Worm (Caenorhabditis elegans) whole organism, young adult: ENCODE data around the gene C50H2.13.

ENCODE experiments used
- B0261.1 ChIP-seq: sonication (generic microtip); optimal IDR thresholded peaks from 2 replicates; lab custom pipeline; 2016; ENCODE audit warnings: mild to moderate bottlenecking, missing genetic modification characterization, moderate library complexity, missing compliant biosample characterization
- C06A6.2 ChIP-seq: fragments of 200-800 bp; sonication (Bioruptor generic); conservative IDR thresholded peaks from 2 replicates; pipeline ENCODE4 v1.3.6; 2022; ENCODE audit warnings: missing genetic modification characterization, missing compliant biosample characterization
- F23B12.7 ChIP-seq: sonication (generic microtip); optimal IDR thresholded peaks from 2 replicates; lab custom pipeline; 2017; ENCODE audit warnings: missing genetic modification characterization, mild to moderate bottlenecking, missing compliant biosample characterization, antibody characterized with exemption, moderate library complexity; ENCODE audit not compliant: insufficient read depth
- F33H1.4 ChIP-seq: fragments of 200-800 bp; sonication (Bioruptor generic); IDR thresholded peaks from 2 replicates; pipeline ENCODE4 v1.3.6; 2022; ENCODE audit warnings: missing genetic modification reagents, missing genetic modification characterization, missing compliant biosample characterization
- F49E8.2 ChIP-seq: sonication (generic microtip); optimal IDR thresholded peaks from 3 replicates; lab custom pipeline; 2017; ENCODE audit warnings: missing genetic modification characterization, mild to moderate bottlenecking, missing compliant biosample characterization, antibody characterized with exemption, moderate library complexity; ENCODE audit not compliant: insufficient read depth
- K11D2.4 ChIP-seq: fragments of 200-800 bp; sonication (Bioruptor generic); IDR thresholded peaks from 2 replicates; pipeline ENCODE4 v1.3.6; 2022; ENCODE audit warnings: missing genetic modification reagents, missing genetic modification characterization, missing compliant biosample characterization
- T26A5.8 ChIP-seq: sonication (generic microtip); optimal IDR thresholded peaks from 2 replicates; lab custom pipeline; 2016; ENCODE audit warnings: missing genetic modification characterization, missing compliant biosample characterization
- ZK185.1 ChIP-seq: sonication (generic microtip); optimal IDR thresholded peaks from 2 replicates; lab custom pipeline; 2016; ENCODE audit warnings: mild to moderate bottlenecking, missing genetic modification characterization, missing compliant biosample characterization; ENCODE audit not compliant: poor library complexity, severe bottlenecking
- ama-1 ChIP-seq, 3 experiments: fragments of 150-350 bp in 1 of 3; sonication (generic microtip) in 2 of 3; optimal IDR thresholded peaks; 2 replicates each; lab custom pipeline; 2014 to 2018; ENCODE audit warnings: missing biosample characterization in 2 of 3, missing genetic modification characterization in 2 of 3, missing genetic modification reagents in 2 of 3
- aptf-3 ChIP-seq: fragments of 200-800 bp; sonication (Bioruptor generic); IDR thresholded peaks from 2 replicates; pipeline ENCODE4 v1.3.6; 2022; ENCODE audit warnings: missing genetic modification characterization, missing compliant biosample characterization
- attf-3 ChIP-seq: fragments of 200-800 bp; sonication (Bioruptor generic); conservative IDR thresholded peaks from 2 replicates; pipeline ENCODE4 v1.3.6; 2022; ENCODE audit warnings: missing genetic modification reagents, missing genetic modification characterization, missing compliant biosample characterization
- bed-1 ChIP-seq: fragments of 200-800 bp; sonication (Bioruptor generic); IDR thresholded peaks from 2 replicates; pipeline ENCODE4 v1.3.6; 2022; ENCODE audit warnings: missing genetic modification reagents, missing genetic modification characterization, missing compliant biosample characterization
- cebp-2 ChIP-seq: fragments of 200-800 bp; sonication (Bioruptor generic); IDR thresholded peaks from 2 replicates; pipeline ENCODE4 v1.3.6; 2022; ENCODE audit warnings: missing genetic modification characterization, missing compliant biosample characterization
- ceh-100 ChIP-seq: fragments of 200-800 bp; sonication (Bioruptor generic); IDR thresholded peaks from 2 replicates; pipeline ENCODE4 v1.3.6; 2022; ENCODE audit warnings: missing genetic modification reagents, missing genetic modification characterization, missing compliant biosample characterization
- chd-7 ChIP-seq: sonication (generic microtip); optimal IDR thresholded peaks from 2 replicates; lab custom pipeline; 2016; ENCODE audit warnings: mild to moderate bottlenecking, missing genetic modification characterization, moderate library complexity, missing compliant biosample characterization
- dox-1 ChIP-seq: fragments of 200-800 bp; sonication (Bioruptor generic); IDR thresholded peaks from 2 replicates; pipeline ENCODE4 v1.3.6; 2022; ENCODE audit warnings: missing genetic modification reagents, missing genetic modification characterization, missing compliant biosample characterization
- dpl-1 ChIP-seq: fragments of 150-350 bp; optimal IDR thresholded peaks from 2 replicates; lab custom pipeline; 2014; ENCODE audit warnings: missing biosample characterization, missing genetic modification reagents, missing genetic modification characterization
- egl-18 ChIP-seq: fragments of 200-800 bp; sonication (Bioruptor generic); IDR thresholded peaks from 2 replicates; pipeline ENCODE4 v1.3.6; 2022; ENCODE audit warnings: missing genetic modification reagents, missing genetic modification characterization, missing compliant biosample characterization
- egrh-3 ChIP-seq: fragments of 200-800 bp; sonication (Bioruptor generic); IDR thresholded peaks from 2 replicates; pipeline ENCODE4 v1.3.6; 2022; ENCODE audit warnings: missing genetic modification reagents, missing genetic modification characterization, missing compliant biosample characterization
- fkh-3 ChIP-seq: sonication (generic microtip); optimal IDR thresholded peaks from 2 replicates; lab custom pipeline; 2016; ENCODE audit warnings: mild to moderate bottlenecking, missing genetic modification characterization, missing compliant biosample characterization
- hlh-12 ChIP-seq: sonication (generic microtip); optimal IDR thresholded peaks from 2 replicates; lab custom pipeline; 2016; ENCODE audit warnings: missing genetic modification characterization, missing compliant biosample characterization
- hrde-1 ChIP-seq: sonication (generic microtip); optimal IDR thresholded peaks from 2 replicates; lab custom pipeline; 2016; ENCODE audit warnings: missing genetic modification characterization, mild to moderate bottlenecking, missing compliant biosample characterization, moderate library complexity, missing genotype, missing genetic modification reagents, borderline replicate concordance
- hsf-1 ChIP-seq: fragments of 200-800 bp; sonication (Bioruptor generic); IDR thresholded peaks from 2 replicates; pipeline ENCODE4 v1.3.6; 2022; ENCODE audit warnings: missing genetic modification reagents, missing genetic modification characterization, missing compliant biosample characterization
- lin-35 ChIP-seq, 3 experiments: fragments of 150-350 bp in 2 of 3; sonication (generic microtip) in 1 of 3; optimal IDR thresholded peaks; 2 replicates each; lab custom pipeline; 2014 to 2018; ENCODE audit warnings: missing biosample characterization in 3 of 3, missing genetic modification characterization in 3 of 3, missing genetic modification reagents in 3 of 3
- lin-54 ChIP-seq: fragments of 200-800 bp; sonication (Bioruptor generic); optimal IDR thresholded peaks from 2 replicates; lab custom pipeline; 2018; ENCODE audit warnings: mild to moderate bottlenecking, missing genetic modification characterization, missing compliant biosample characterization
- lir-1 ChIP-seq: fragments of 200-800 bp; sonication (Bioruptor generic); conservative IDR thresholded peaks from 2 replicates; pipeline ENCODE4 v1.3.6; 2022; ENCODE audit warnings: missing genetic modification reagents, missing genetic modification characterization, missing compliant biosample characterization
- lsl-1 ChIP-seq: fragments of 200-800 bp; sonication (Bioruptor generic); optimal IDR thresholded peaks from 2 replicates; lab custom pipeline; 2018; ENCODE audit warnings: mild to moderate bottlenecking, missing genetic modification characterization, moderate library complexity, missing compliant biosample characterization
- madf-10 ChIP-seq: sonication (generic microtip); optimal IDR thresholded peaks from 2 replicates; lab custom pipeline; 2016; ENCODE audit warnings: mild to moderate bottlenecking, missing genetic modification characterization, missing compliant biosample characterization
- madf-6 ChIP-seq: fragments of 200-800 bp; sonication (Bioruptor generic); IDR thresholded peaks from 2 replicates; pipeline ENCODE4 v1.3.6; 2022; ENCODE audit warnings: missing genetic modification reagents, missing genetic modification characterization, missing compliant biosample characterization
- madf-8 ChIP-seq: fragments of 200-800 bp; sonication (Bioruptor generic); conservative IDR thresholded peaks from 2 replicates; pipeline ENCODE4 v1.3.6; 2022; ENCODE audit warnings: missing genetic modification reagents, missing genetic modification characterization, missing compliant biosample characterization
- nfya-2 ChIP-seq: fragments of 200-800 bp; sonication (Bioruptor generic); IDR thresholded peaks from 2 replicates; pipeline ENCODE4 v1.3.6; 2022; ENCODE audit warnings: missing genetic modification reagents, missing genetic modification characterization, missing compliant biosample characterization
- nhr-120 ChIP-seq: fragments of 200-800 bp; sonication (Bioruptor generic); IDR thresholded peaks from 2 replicates; pipeline ENCODE4 v1.3.6; 2022; ENCODE audit warnings: missing genetic modification characterization, missing compliant biosample characterization
- nhr-27 ChIP-seq: fragments of 200-800 bp; sonication (Bioruptor generic); optimal IDR thresholded peaks from 2 replicates; lab custom pipeline; 2018; ENCODE audit warnings: mild to moderate bottlenecking, missing genetic modification characterization, moderate library complexity, missing compliant biosample characterization
- nhr-80 ChIP-seq: sonication (generic microtip); optimal IDR thresholded peaks from 2 replicates; lab custom pipeline; 2016; ENCODE audit warnings: missing genetic modification characterization, missing compliant biosample characterization
- pha-4 ChIP-seq: fragments of 150-350 bp; sonication (generic microtip); optimal IDR thresholded peaks from 2 replicates; lab custom pipeline; 2014; ENCODE audit warnings: missing biosample characterization, missing genetic modification reagents, missing genetic modification characterization
- rec-8 ChIP-seq, 2 experiments: sonication (generic microtip); optimal IDR thresholded peaks; 2 replicates each; lab custom pipeline; 2016; ENCODE audit warnings: mild to moderate bottlenecking in 2 of 2, missing genetic modification characterization in 2 of 2, missing genetic modification reagents in 2 of 2, missing genotype in 2 of 2, missing biosample characterization in 1 of 2, missing compliant biosample characterization in 1 of 2, moderate library complexity in 1 of 2
- sea-2 ChIP-seq: fragments of 200-800 bp; sonication (Bioruptor generic); IDR thresholded peaks from 2 replicates; pipeline ENCODE4 v1.3.6; 2022; ENCODE audit warnings: missing genetic modification characterization, missing compliant biosample characterization
- snpc-1.1 ChIP-seq: sonication (generic microtip); optimal IDR thresholded peaks from 2 replicates; lab custom pipeline; 2017; ENCODE audit warnings: missing genetic modification characterization, mild to moderate bottlenecking, missing compliant biosample characterization, antibody characterized with exemption, moderate library complexity, missing genotype, missing genetic modification reagents; ENCODE audit not compliant: insufficient read depth
- snpc-4 ChIP-seq, 5 experiments: fragments of 150-350 bp in 1 of 5; sonication (generic microtip) in 4 of 5; optimal IDR thresholded peaks; 2 replicates each; lab custom pipeline; 2014 to 2018; ENCODE audit warnings: missing genetic modification characterization in 5 of 5, missing biosample characterization in 3 of 5, antibody characterized with exemption in 2 of 5, mild to moderate bottlenecking in 2 of 5, missing compliant biosample characterization in 2 of 5, missing genotype in 2 of 5, moderate library complexity in 2 of 5, missing genetic modification reagents in 1 of 5
- sptf-2 ChIP-seq: fragments of 200-800 bp; sonication (Bioruptor generic); optimal IDR thresholded peaks from 2 replicates; lab custom pipeline; 2018; ENCODE audit warnings: mild to moderate bottlenecking, missing genetic modification characterization, missing compliant biosample characterization
- tbp1 ChIP-seq: fragments of 200-800 bp; sonication (Bioruptor generic); optimal IDR thresholded peaks from 2 replicates; lab custom pipeline; 2018; ENCODE audit warnings: mild to moderate bottlenecking, missing genetic modification characterization, missing compliant biosample characterization
- unc-130 ChIP-seq: sonication (generic microtip); optimal IDR thresholded peaks from 2 replicates; lab custom pipeline; 2016; ENCODE audit warnings: missing genetic modification reagents, missing genetic modification characterization, missing compliant biosample characterization
- ztf-22 ChIP-seq: fragments of 200-800 bp; sonication (Bioruptor generic); optimal IDR thresholded peaks from 2 replicates; lab custom pipeline; 2018; ENCODE audit warnings: mild to moderate bottlenecking, missing genetic modification characterization, moderate library complexity, missing compliant biosample characterization
- ztf-25 ChIP-seq: fragments of 200-800 bp; sonication (Bioruptor generic); IDR thresholded peaks from 2 replicates; pipeline ENCODE4 v1.3.6; 2022; ENCODE audit warnings: missing genetic modification reagents, missing genetic modification characterization, missing compliant biosample characterization
- ztf-26 ChIP-seq: sonication (generic microtip); optimal IDR thresholded peaks from 2 replicates; lab custom pipeline; 2017; ENCODE audit warnings: missing genetic modification characterization, missing compliant biosample characterization
- ztf-6 ChIP-seq: fragments of 200-800 bp; sonication (Bioruptor generic); IDR thresholded peaks from 2 replicates; pipeline ENCODE4 v1.3.6; 2022; ENCODE audit warnings: missing genetic modification reagents, missing genetic modification characterization, missing compliant biosample characterization

The C50H2.13 gene

ce11 chrV:9970119-9970518 is 43.8 kb downstream of the C50H2.13 start (continued):
- no peak for TF ChIP-seq ama-1 (optimal IDR thresholded peaks at IDR 0.05; lab: Kevin White, UChicago)
- TF ChIP-seq ama-1 (GFP tag; optimal IDR thresholded peaks at IDR 0.05; lab: Kevin White, UChicago) = peak; percentile 85 to 94
- TF ChIP-seq ZK185.1 (tag; lab: Kevin White, UChicago) = peak; percentile 94
- peak; percentile 75 for TF ChIP-seq ztf-22 (GFP tag; lab: Kevin White, UChicago)
- TF ChIP-seq fkh-3 = peak; percentile 94
- TF ChIP-seq T26A5.8 (tag; lab: Kevin White, UChicago) = peak; percentile 81
- peak; percentile 94 for TF ChIP-seq F23B12.7
- peak; percentile 63 for TF ChIP-seq egrh-3 (GFP tag; lab: Robert Waterston, UW)
- peak; percentile 86 for TF ChIP-seq hrde-1 (tag; lab: Kevin White, UChicago)
- peak; percentile 43 for TF ChIP-seq attf-3
- peak; percentile 99 for TF ChIP-seq tbp1
- peak; percentile 94 for TF ChIP-seq bed-1 (GFP tag; lab: Robert Waterston, UW)
- TF ChIP-seq lir-1 (GFP tag; lab: Robert Waterston, UW) = peak; percentile 42; the same call in 1 of the 2 replicates
- peak; percentile 53 for TF ChIP-seq lsl-1 (GFP tag; lab: Kevin White, UChicago)
- peak; percentile 88 to 96 for TF ChIP-seq rec-8 (tag; optimal IDR thresholded peaks at IDR 0.05; lab: Kevin White, UChicago)
- TF ChIP-seq F33H1.4 (GFP tag; lab: Robert Waterston, UW) = 0 out of 2 replicates have a peak, but pooled peaks have one; percentile 33
- TF ChIP-seq madf-6 (GFP tag; lab: Robert Waterston, UW) = peak; percentile 71
- no peak for TF ChIP-seq pha-4
- TF ChIP-seq unc-130 (GFP tag; lab: Kevin White, UChicago) = peak; percentile 76
- peak; percentile 43; the same call in 1 of the 2 replicates for TF ChIP-seq K11D2.4 (GFP tag; lab: Robert Waterston, UW)
- peak; percentile 96 for TF ChIP-seq nhr-120 (GFP tag; lab: Robert Waterston, UW)
- TF ChIP-seq sea-2 = peak; percentile 74; the same call in 1 of the 2 replicates
- peak; percentile 81 for TF ChIP-seq lin-54 (GFP tag; lab: Kevin White, UChicago)
- peak; percentile 65 for TF ChIP-seq snpc-1.1 (tag; lab: Kevin White, UChicago)
- TF ChIP-seq cebp-2 (GFP tag; lab: Robert Waterston, UW) = peak; percentile 98
- TF ChIP-seq madf-8 (GFP tag; lab: Robert Waterston, UW) = 0 out of 2 replicates have a peak, but pooled peaks have one; percentile 16
- TF ChIP-seq ztf-25 (GFP tag; lab: Robert Waterston, UW) = peak; percentile 95
- peak; percentile 61 for TF ChIP-seq C06A6.2
- TF ChIP-seq nfya-2 (GFP tag; lab: Robert Waterston, UW) = no peak
- TF ChIP-seq hsf-1 = peak; percentile 76
- TF ChIP-seq dox-1 = peak; percentile 87
- peak; percentile 97 for TF ChIP-seq sptf-2 (GFP tag; lab: Kevin White, UChicago)
- TF ChIP-seq lin-35 (GFP tag; optimal IDR thresholded peaks at IDR 0.05; lab: Kevin White, UChicago) = peak in 2 of 3 experiments; percentile 35 to 70
- peak; percentile 87 for TF ChIP-seq snpc-4 (GFP tag; optimal IDR thresholded peaks at IDR 0.05; lab: Kevin White, UChicago)
- TF ChIP-seq snpc-4 (tag; optimal IDR thresholded peaks at IDR 0.05; lab: Kevin White, UChicago) = peak in 3 of 4 experiments; percentile 72 to 78 (median 74)
- 0 out of 2 replicates have a peak, but pooled peaks have one; percentile 60 for TF ChIP-seq egl-18
- peak; percentile 96 for TF ChIP-seq B0261.1
- peak; percentile 57 for TF ChIP-seq nhr-27 (tag; lab: Kevin White, UChicago)
- peak; percentile 56; the same call in 1 of the 2 replicates for TF ChIP-seq ztf-6
- peak; percentile 76 for TF ChIP-seq ceh-100 (GFP tag; lab: Robert Waterston, UW)
- peak; percentile 74 for TF ChIP-seq hlh-12 (tag; lab: Kevin White, UChicago)
- TF ChIP-seq dpl-1 = no peak
- peak; percentile 95 for TF ChIP-seq chd-7 (tag; lab: Kevin White, UChicago)
- TF ChIP-seq aptf-3 = 0 out of 2 replicates have a peak, but pooled peaks have one; percentile 64
- TF ChIP-seq F49E8.2 (tag; lab: Kevin White, UChicago) = peak; percentile 71
- TF ChIP-seq ztf-26 (tag; lab: Kevin White, UChicago) = peak; percentile 75
- peak; percentile 85 for TF ChIP-seq madf-10
- peak; percentile 56 for TF ChIP-seq nhr-80 (tag; lab: Kevin White, UChicago)
